Fruit fly (Drosophila melanogaster): ENCODE results near the gene Hakai.

Gene Hakai

DNA sequence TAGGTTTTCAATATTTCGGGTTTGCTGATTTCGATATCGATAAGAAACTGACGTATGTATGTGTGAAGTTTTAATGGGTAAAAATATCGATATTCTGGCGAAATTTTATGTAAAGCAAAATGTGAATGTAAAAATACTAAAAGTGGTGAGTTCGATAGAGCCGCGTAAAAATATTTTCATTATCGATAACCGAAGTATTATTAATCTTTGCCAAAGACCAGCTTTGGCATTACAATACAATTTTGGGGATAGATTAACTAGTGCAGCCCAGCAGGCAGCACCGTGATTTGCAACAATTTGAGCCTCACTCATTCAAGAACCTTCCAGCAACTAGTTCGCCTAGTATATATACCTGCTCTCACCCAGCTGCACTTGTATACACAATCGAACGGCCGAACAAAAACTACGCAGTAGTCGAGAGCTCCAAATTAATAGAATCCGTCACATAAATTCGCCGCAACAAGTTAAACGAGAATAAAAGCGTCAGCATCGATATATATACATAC lies 40.0 kb downstream of the Hakai start (continued):
- no peak for TF ChIP-seq CG4424 (GFP tag; optimal IDR thresholded peaks at IDR 0.05)
- TF ChIP-seq CG7987 (GFP tag; optimal IDR thresholded peaks at IDR 0.05): no peak
- no peak for TF ChIP-seq jumu (GFP tag; optimal IDR thresholded peaks at IDR 0.05)
- no peak for TF ChIP-seq CG17568 (GFP tag; optimal IDR thresholded peaks at IDR 0.05)
- TF ChIP-seq CG43689 (GFP tag; IDR thresholded peaks at IDR 0.05): no peak
- no peak for TF ChIP-seq ac (GFP tag; optimal IDR thresholded peaks at IDR 0.05)
- TF ChIP-seq CHES-1-like (GFP tag; optimal IDR thresholded peaks at IDR 0.05): no peak
- no peak for TF ChIP-seq CG9932 (GFP tag; IDR thresholded peaks at IDR 0.05)
- no peak for TF ChIP-seq CG8924 (tag; optimal IDR thresholded peaks at IDR 0.05)
- TF ChIP-seq Ets65A (GFP tag): no peak
- TF ChIP-seq hb (GFP tag; IDR thresholded peaks at IDR 0.05; ENCODE audit: partially characterized antibody): peak; percentile 82; the same call in 1 of the 3 replicates
- TF ChIP-seq CG31365 (tag; optimal IDR thresholded peaks at IDR 0.05): no peak
- no peak for TF ChIP-seq sens-2 (GFP tag; IDR thresholded peaks at IDR 0.05)
- no peak for TF ChIP-seq CkIIα-i1 (GFP tag; IDR thresholded peaks at IDR 0.05)
- TF ChIP-seq CG9215 (GFP tag; IDR thresholded peaks at IDR 0.05): no peak
- no peak for TF ChIP-seq CG6765 (GFP tag; optimal IDR thresholded peaks at IDR 0.05)
- TF ChIP-seq CG16815 (GFP tag; optimal IDR thresholded peaks at IDR 0.05): no peak
- no peak for TF ChIP-seq CG11456 (GFP tag; IDR thresholded peaks at IDR 0.05)
- peak; percentile 99 for TF ChIP-seq CG3995 (GFP tag; optimal IDR thresholded peaks at IDR 0.05)
- no peak for TF ChIP-seq CG10366 (GFP tag; IDR thresholded peaks at IDR 0.05)
- TF ChIP-seq ash1 (GFP tag; optimal IDR thresholded peaks at IDR 0.05): no peak
- peak; percentile 8 for TF ChIP-seq zen (tag; optimal IDR thresholded peaks at IDR 0.05)
- no peak for TF ChIP-seq Deaf1 (tag; optimal IDR thresholded peaks at IDR 0.05)
- no peak for TF ChIP-seq Atf6 (GFP tag; IDR thresholded peaks at IDR 0.05)
- TF ChIP-seq HLH54F (GFP tag; optimal IDR thresholded peaks at IDR 0.05): no peak
- TF ChIP-seq so (GFP tag; IDR thresholded peaks at IDR 0.05): no peak
- no peak for TF ChIP-seq ham (GFP tag; IDR thresholded peaks at IDR 0.05)
- TF ChIP-seq CG7372 (GFP tag; IDR thresholded peaks at IDR 0.05): no peak
- no peak for TF ChIP-seq Doc2 (GFP tag; IDR thresholded peaks at IDR 0.05)
- no peak for TF ChIP-seq wek (GFP tag; optimal IDR thresholded peaks at IDR 0.05)
- peak; percentile 86 for TF ChIP-seq Scr (GFP tag; IDR thresholded peaks at IDR 0.05; ENCODE audit: partially characterized antibody)
- TF ChIP-seq CG6689 (GFP tag; IDR thresholded peaks at IDR 0.05): no peak
- no peak for TF ChIP-seq dmrt11E (tag; optimal IDR thresholded peaks at IDR 0.05)
- TF ChIP-seq sr (GFP tag; IDR thresholded peaks at IDR 0.05): no peak
- TF ChIP-seq Ssrp (tag; optimal IDR thresholded peaks at IDR 0.05): no peak
- TF ChIP-seq Nf-YC (tag; optimal IDR thresholded peaks at IDR 0.05): no peak
- no peak for TF ChIP-seq Hr51 (GFP tag; optimal IDR thresholded peaks at IDR 0.05)
- TF ChIP-seq CG5953 (GFP tag; IDR thresholded peaks at IDR 0.05): no peak
- no peak for TF ChIP-seq CG42726 (GFP tag; IDR thresholded peaks at IDR 0.05; ENCODE audit: partially characterized antibody)
- no peak for TF ChIP-seq CG1233 (GFP tag; optimal IDR thresholded peaks at IDR 0.05)
- no peak for TF ChIP-seq Usf (GFP tag; optimal IDR thresholded peaks at IDR 0.05)
- TF ChIP-seq usp (GFP tag; optimal IDR thresholded peaks at IDR 0.05): no peak
- TF ChIP-seq CG13123 (GFP tag; optimal IDR thresholded peaks at IDR 0.05): no peak
- TF ChIP-seq cwo (GFP tag; optimal IDR thresholded peaks at IDR 0.05): no peak
- no peak for TF ChIP-seq CG7928 (GFP tag; optimal IDR thresholded peaks at IDR 0.05)
- TF ChIP-seq sens (GFP tag): peak; percentile 60
- TF ChIP-seq CG7357 (GFP tag; IDR thresholded peaks at IDR 0.05): no peak
- TF ChIP-seq CG10321 (GFP tag; IDR thresholded peaks at IDR 0.05): no peak
- TF ChIP-seq YL-1 (GFP tag; optimal IDR thresholded peaks at IDR 0.05): peak; percentile 78
- TF ChIP-seq CG32532 (GFP tag; IDR thresholded peaks at IDR 0.05): no peak
- no peak for TF ChIP-seq CG3281 (GFP tag; optimal IDR thresholded peaks at IDR 0.05)
- TF ChIP-seq tgo (GFP tag; IDR thresholded peaks at IDR 0.05): no peak

All from whole organism, embryonic.